Fruit fly (Drosophila melanogaster): ENCODE results near the gene Cln3.

The Cln3 gene

DNA sequence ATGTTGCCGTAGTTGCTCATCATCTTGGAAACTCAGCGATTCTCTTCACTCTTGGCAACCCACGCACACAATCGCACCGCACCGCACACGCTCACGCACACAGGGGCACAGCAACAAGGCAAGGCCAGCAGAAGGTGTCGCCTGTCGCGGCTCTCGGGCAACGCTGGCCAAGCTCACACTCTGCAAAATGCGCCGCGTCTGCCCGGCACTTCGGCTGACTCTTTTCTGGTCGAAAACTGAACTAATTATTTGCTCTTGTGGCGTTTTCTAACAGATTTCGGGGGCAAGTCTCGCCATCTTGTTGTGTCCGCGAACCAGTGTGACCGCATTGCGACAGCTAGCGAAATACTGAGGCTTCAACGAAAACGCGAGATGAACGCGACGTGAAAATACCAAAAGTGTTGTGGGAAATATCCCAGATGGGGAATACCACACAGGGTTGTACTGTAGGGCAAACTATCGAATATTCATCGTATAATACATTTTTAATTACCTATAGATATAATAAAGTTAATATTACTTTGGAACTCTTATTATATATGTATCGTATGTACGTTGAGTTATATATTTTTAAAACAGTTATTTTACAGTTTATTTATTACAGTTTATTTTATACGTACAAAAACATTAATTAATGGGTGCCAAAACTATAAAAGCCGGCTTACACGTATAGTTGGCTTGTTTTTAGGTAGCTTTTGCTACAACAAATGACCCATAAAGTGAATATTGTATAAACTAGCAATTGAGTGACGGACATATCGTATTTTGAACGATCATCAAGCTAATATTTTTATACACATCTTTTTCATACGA lies 32.5 kb upstream of the Cln3 start, which contains the start of the genes MED19 and CG7430 (continued):
- TF ChIP-seq CG7368 (GFP tag; optimal IDR thresholded peaks at IDR 0.05) (no peak), esn (GFP tag; optimal IDR thresholded peaks at IDR 0.05) (peak; percentile 20), dsx (GFP tag; optimal IDR thresholded peaks at IDR 0.05; ENCODE audit: poor library complexity, severe bottlenecking) (no peak), topi (GFP tag; optimal IDR thresholded peaks at IDR 0.05) (no peak), pdm3 (GFP tag; optimal IDR thresholded peaks at IDR 0.05) (no peak), CG8632 (GFP tag; optimal IDR thresholded peaks at IDR 0.05) (peak; percentile 7), CG9139 (GFP tag; optimal IDR thresholded peaks at IDR 0.05) (no peak), Lpt (GFP tag; optimal IDR thresholded peaks at IDR 0.05) (no peak), lz (GFP tag; optimal IDR thresholded peaks at IDR 0.05) (peak; percentile 19), CG6276 (GFP tag; optimal IDR thresholded peaks at IDR 0.05) (no peak), CG34406 (GFP tag; optimal IDR thresholded peaks at IDR 0.05) (no peak), spab (GFP tag; optimal IDR thresholded peaks at IDR 0.05) (no peak), svp (GFP tag) (peak; percentile 69), Gug (GFP tag; IDR thresholded peaks at IDR 0.05) (no peak), Ets96B (tag; optimal IDR thresholded peaks at IDR 0.05) (no peak), Eip75B (GFP tag; optimal IDR thresholded peaks at IDR 0.05) (no peak), CG4318 (GFP tag; optimal IDR thresholded peaks at IDR 0.05) (no peak), net (GFP tag; optimal IDR thresholded peaks at IDR 0.05) (no peak), CG3919 (GFP tag; optimal IDR thresholded peaks at IDR 0.05) (no peak), OdsH (GFP tag; optimal IDR thresholded peaks at IDR 0.05) (no peak), Hr39 (GFP tag; optimal IDR thresholded peaks at IDR 0.05) (no peak), CG6163 (GFP tag; IDR thresholded peaks at IDR 0.05) (peak; percentile 46; the same call in 1 of the 3 replicates), Blimp-1 (GFP tag; optimal IDR thresholded peaks at IDR 0.05) (no peak), fd85E (GFP tag; optimal IDR thresholded peaks at IDR 0.05) (no peak), Eip78C (GFP tag) (peak; percentile 56), CG32006 (GFP tag; optimal IDR thresholded peaks at IDR 0.05) (no peak), Ets21C (GFP tag; optimal IDR thresholded peaks at IDR 0.05) (no peak), CG8119 (GFP tag; IDR thresholded peaks at IDR 0.05) (peak; percentile 33; the same call in 1 of the 3 replicates), Sox14 (GFP tag; optimal IDR thresholded peaks at IDR 0.05) (no peak), CG1621 (tag; optimal IDR thresholded peaks at IDR 0.05) (peak; percentile 10), CG11902 (GFP tag; optimal IDR thresholded peaks at IDR 0.05) (no peak), fd59A (GFP tag; optimal IDR thresholded peaks at IDR 0.05) (no peak), Hr38 (GFP tag; optimal IDR thresholded peaks at IDR 0.05) (no peak), CG8319 (GFP tag; optimal IDR thresholded peaks at IDR 0.05) (no peak), fkh (GFP tag; optimal IDR thresholded peaks at IDR 0.05) (no peak), CG10669 (GFP tag; optimal IDR thresholded peaks at IDR 0.05) (no peak)

DNA sequence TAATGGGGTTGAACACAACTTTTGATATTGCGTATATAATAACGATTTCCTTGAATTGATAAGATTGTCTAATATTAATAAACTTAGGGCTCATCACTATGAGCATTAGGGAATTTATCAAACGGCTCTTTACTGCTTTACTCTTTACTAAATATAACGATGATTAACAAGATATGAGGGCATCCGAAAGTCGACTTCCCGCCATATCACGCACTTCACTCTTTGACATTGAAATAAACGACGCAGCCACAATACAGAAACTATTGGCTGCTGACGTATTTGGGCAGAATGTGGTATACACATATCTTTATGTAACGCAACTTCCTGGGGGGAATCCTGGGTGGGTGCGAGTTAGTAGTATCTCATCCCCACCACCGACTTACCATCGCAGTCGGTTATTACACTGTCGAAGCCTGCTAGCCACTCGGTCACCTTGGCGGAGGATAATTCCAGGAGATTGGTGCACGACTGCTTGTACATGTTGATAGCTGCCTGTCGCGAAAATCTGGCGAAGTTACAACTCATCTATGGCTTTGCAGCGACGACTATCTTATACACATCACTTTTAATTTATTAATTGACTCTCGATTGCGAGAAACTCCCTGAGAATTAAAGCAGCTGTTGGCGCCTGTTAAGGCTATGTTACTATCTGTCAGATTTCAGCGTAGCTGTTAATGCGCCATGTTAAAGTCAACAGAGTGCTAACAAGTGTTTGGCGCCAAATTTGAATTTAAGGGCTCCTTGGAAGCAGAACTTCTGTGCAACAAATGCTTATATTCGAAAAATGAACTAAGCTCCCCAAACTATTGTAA lies 29.2 kb upstream of the Cln3 start, which contains the start of gene CG5567:
CG5567 (minus strand) TSS at position 653 of the 812 bp plus-strand sequence.
- TF ChIP-seq CG3032 (tag; optimal IDR thresholded peaks at IDR 0.05) = peak; percentile 74
- TF ChIP-seq CG34406 (GFP tag; optimal IDR thresholded peaks at IDR 0.05) = no peak
- TF ChIP-seq Met (GFP tag; optimal IDR thresholded peaks at IDR 0.05) = no peak
- no peak for TF ChIP-seq CG7368 (GFP tag; optimal IDR thresholded peaks at IDR 0.05)
- peak; percentile 72 for TF ChIP-seq svp (GFP tag)
- TF ChIP-seq CG8632 (GFP tag; optimal IDR thresholded peaks at IDR 0.05) = no peak
- peak; percentile 98 for TF ChIP-seq achi (GFP tag; optimal IDR thresholded peaks at IDR 0.05)
- no peak for TF ChIP-seq spab (GFP tag; optimal IDR thresholded peaks at IDR 0.05)
- no peak for TF ChIP-seq CG1621 (tag; optimal IDR thresholded peaks at IDR 0.05)
- peak; percentile 16 for TF ChIP-seq esn (GFP tag; optimal IDR thresholded peaks at IDR 0.05)
- TF ChIP-seq acj6 (GFP tag; optimal IDR thresholded peaks at IDR 0.05) = no peak
- TF ChIP-seq Hr39 (GFP tag; optimal IDR thresholded peaks at IDR 0.05) = no peak
- TF ChIP-seq salr (GFP tag; optimal IDR thresholded peaks at IDR 0.05) = no peak
- no peak for TF ChIP-seq dsx (GFP tag; optimal IDR thresholded peaks at IDR 0.05; ENCODE audit: poor library complexity, severe bottlenecking)
- no peak for TF ChIP-seq topi (GFP tag; optimal IDR thresholded peaks at IDR 0.05)
- no peak for TF ChIP-seq CG8119 (GFP tag; IDR thresholded peaks at IDR 0.05)
- peak; percentile 14 for TF ChIP-seq Sox14 (GFP tag; optimal IDR thresholded peaks at IDR 0.05)
- no peak for TF ChIP-seq CG31627 (GFP tag; optimal IDR thresholded peaks at IDR 0.05)
- no peak for TF ChIP-seq CG11294 (GFP tag; IDR thresholded peaks at IDR 0.05)
- peak; percentile 33; the same call in 1 of the 3 replicates for TF ChIP-seq eg (GFP tag; IDR thresholded peaks at IDR 0.05)
- peak; percentile 56 for TF ChIP-seq Eip78C (GFP tag)
- TF ChIP-seq CG32006 (GFP tag; optimal IDR thresholded peaks at IDR 0.05) = peak; percentile 28

Data from whole organism, prepupa.